Fruit fly (Drosophila melanogaster): ENCODE data around the gene Ahcy.

Ahcy gene

DNA sequence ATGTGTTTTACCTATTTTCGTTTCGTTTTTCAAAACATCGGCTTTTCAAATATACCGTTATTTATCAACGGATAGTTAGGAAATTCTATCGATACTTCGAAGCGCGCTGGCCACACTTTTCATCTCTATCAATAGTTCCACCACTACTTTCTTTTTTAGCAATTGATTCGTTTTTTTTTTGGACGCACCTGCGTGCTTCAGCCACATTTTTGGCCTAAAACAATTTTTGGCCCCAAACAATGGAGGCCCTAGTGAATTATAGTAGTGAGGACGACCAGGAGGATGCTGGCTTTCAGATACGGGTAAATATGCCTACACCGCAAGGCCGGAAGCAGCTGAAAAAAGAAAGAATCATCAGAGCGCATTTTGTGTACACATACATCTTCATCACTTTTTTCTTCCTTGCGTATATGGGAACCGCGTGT, 32.2 kb downstream of the Ahcy start, which contains the start of gene CG6340 (continued):
- TF ChIP-seq Max (GFP tag; optimal IDR thresholded peaks at IDR 0.05) (peak; percentile 11), nerfin-2 (GFP tag; IDR thresholded peaks at IDR 0.05; ENCODE audit: partially characterized antibody) (peak; percentile 62), CG16813 (GFP tag; IDR thresholded peaks at IDR 0.05; ENCODE audit: partially characterized antibody) (peak; percentile 76), dm (GFP tag; optimal IDR thresholded peaks at IDR 0.05) (peak; percentile 7), CG33213 (GFP tag; optimal IDR thresholded peaks at IDR 0.05) (peak; percentile 17), YL-1 (GFP tag; optimal IDR thresholded peaks at IDR 0.05) (peak; percentile 56), phol (tag; optimal IDR thresholded peaks at IDR 0.05) (peak; percentile 16), gsb-n (tag; optimal IDR thresholded peaks at IDR 0.05) (no peak), tup (GFP tag; optimal IDR thresholded peaks at IDR 0.05) (no peak), CG11398 (GFP tag; optimal IDR thresholded peaks at IDR 0.05) (no peak), ab (GFP tag; optimal IDR thresholded peaks at IDR 0.05) (no peak), pros (GFP tag; optimal IDR thresholded peaks at IDR 0.05) (no peak), row (GFP tag; IDR thresholded peaks at IDR 0.05) (0 out of 3 replicates have a peak, but pooled peaks have one; percentile 13), sna (GFP tag; IDR thresholded peaks at IDR 0.05; ENCODE audit: partially characterized antibody) (peak; percentile 55), CG13424 (tag; optimal IDR thresholded peaks at IDR 0.05) (no peak), kni (GFP tag; optimal IDR thresholded peaks at IDR 0.05) (no peak), CG6791 (GFP tag; IDR thresholded peaks at IDR 0.05; ENCODE audit: partially characterized antibody) (peak; percentile 84), z (GFP tag; IDR thresholded peaks at IDR 0.05) (no peak), CG17186 (GFP tag; optimal IDR thresholded peaks at IDR 0.05) (peak; percentile 35), Ssrp (tag; optimal IDR thresholded peaks at IDR 0.05) (no peak), Six4 (GFP tag; optimal IDR thresholded peaks at IDR 0.05) (no peak), CG8944 (GFP tag; optimal IDR thresholded peaks at IDR 0.05) (no peak), Myb (GFP tag; optimal IDR thresholded peaks at IDR 0.05) (peak; percentile 97), CG10267 (tag; optimal IDR thresholded peaks at IDR 0.05) (peak; percentile 19), CG2712 (tag; optimal IDR thresholded peaks at IDR 0.05) (peak; percentile 10), CG14860 (GFP tag; IDR thresholded peaks at IDR 0.05; ENCODE audit: partially characterized antibody) (0 out of 3 replicates have a peak, but pooled peaks have one; percentile 53), cg (GFP tag; optimal IDR thresholded peaks at IDR 0.05) (peak; percentile 67), Sox100B (GFP tag; optimal IDR thresholded peaks at IDR 0.05) (no peak), HLH4C (GFP tag; IDR thresholded peaks at IDR 0.05; ENCODE audit: partially characterized antibody) (peak; percentile 70), Bdp1 (GFP tag; optimal IDR thresholded peaks at IDR 0.05) (no peak), CG15269 (tag; optimal IDR thresholded peaks at IDR 0.05) (no peak), dysf (GFP tag; IDR thresholded peaks at IDR 0.05) (no peak), Nf-YA (GFP tag; IDR thresholded peaks at IDR 0.05) (no peak), Ptx1 (GFP tag; IDR thresholded peaks at IDR 0.05) (no peak), Rfx (GFP tag; IDR thresholded peaks at IDR 0.05) (peak; percentile 14; the same call in 1 of the 2 replicates), zfh1 (GFP tag; IDR thresholded peaks at IDR 0.05) (no peak), CG4617 (GFP tag; optimal IDR thresholded peaks at IDR 0.05; ENCODE audit: borderline replicate concordance) (peak; percentile 21), gro (GFP tag; optimal IDR thresholded peaks at IDR 0.05) (peak; percentile 8), sob (GFP tag; IDR thresholded peaks at IDR 0.05) (no peak), CG6254 (GFP tag; optimal IDR thresholded peaks at IDR 0.05) (no peak), CG6765 (GFP tag; optimal IDR thresholded peaks at IDR 0.05) (no peak), HLHmδ (GFP tag; optimal IDR thresholded peaks at IDR 0.05) (no peak), pita (GFP tag; optimal IDR thresholded peaks at IDR 0.05) (no peak), nau (GFP tag; optimal IDR thresholded peaks at IDR 0.05) (no peak), CG15514 (GFP tag; optimal IDR thresholded peaks at IDR 0.05) (peak; percentile 68), inv (GFP tag; IDR thresholded peaks at IDR 0.05; ENCODE audit: partially characterized antibody) (peak; percentile 65; the same call in 1 of the 2 replicates), CkIIα-i1 (GFP tag; IDR thresholded peaks at IDR 0.05) (no peak), jigr1 (GFP tag; IDR thresholded peaks at IDR 0.05) (no peak), ERR (GFP tag; optimal IDR thresholded peaks at IDR 0.05) (no peak), hbn (GFP tag; IDR thresholded peaks at IDR 0.05; ENCODE audit: partially characterized antibody) (peak; percentile 61)
